Worm (Caenorhabditis elegans): ENCODE data around the gene C47A4.1.

Gene C47A4.1

DNA sequence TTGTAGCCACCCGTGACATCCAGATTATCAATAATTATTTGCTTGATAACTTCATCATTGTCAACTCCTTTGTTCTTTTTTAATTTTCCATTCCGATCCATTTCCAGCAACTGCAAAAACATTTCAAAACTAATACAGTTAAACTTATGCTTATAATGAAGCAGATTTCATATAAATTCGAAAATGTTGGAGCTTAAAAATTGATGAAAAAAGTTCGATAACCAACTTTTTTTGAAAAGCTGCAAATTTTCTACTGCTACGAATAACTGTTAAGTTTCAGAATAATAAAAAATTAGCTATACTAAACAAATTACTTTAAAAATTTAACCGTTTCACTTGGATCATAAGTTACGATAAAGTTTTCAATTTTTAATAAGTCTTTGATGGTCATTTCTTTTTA lies at the start of gene C47A4.1:
TSS of gene C47A4.1 (minus strand) at position 101 of the 400 bp plus-strand sequence.
- no peak for TF ChIP-seq sea-1 (GFP tag; conservative IDR thresholded peaks at IDR 0.05)
- no peak for TF ChIP-seq ama-1 (optimal IDR thresholded peaks at IDR 0.05)
- TF ChIP-seq hmbx-1 (tag; optimal IDR thresholded peaks at IDR 0.05) = no peak
- TF ChIP-seq flt-1 (GFP tag; IDR thresholded peaks at IDR 0.05) = no peak
- no peak for TF ChIP-seq tra-4 (tag; optimal IDR thresholded peaks at IDR 0.05)
- TF ChIP-seq ceh-13 (GFP tag; optimal IDR thresholded peaks at IDR 0.05) = no peak
- no peak for TF ChIP-seq tbx-11 (GFP tag; IDR thresholded peaks at IDR 0.05)
- no peak for TF ChIP-seq tbx-37 (GFP tag; conservative IDR thresholded peaks at IDR 0.05)
- TF ChIP-seq F13C5.2 (tag; optimal IDR thresholded peaks at IDR 0.05) = no peak
- TF ChIP-seq B0310.2 (tag; optimal IDR thresholded peaks at IDR 0.05) = no peak
- no peak for TF ChIP-seq ceh-36 (tag; optimal IDR thresholded peaks at IDR 0.05)
- no peak for TF ChIP-seq ets-7 (tag; optimal IDR thresholded peaks at IDR 0.05)
- no peak for TF ChIP-seq aly-1 (tag; optimal IDR thresholded peaks at IDR 0.05)
- no peak for TF ChIP-seq scrt-1 (GFP tag; IDR thresholded peaks at IDR 0.05)
- TF ChIP-seq hnd-1 (tag; optimal IDR thresholded peaks at IDR 0.05) = no peak
- TF ChIP-seq pes-1 (GFP tag; IDR thresholded peaks at IDR 0.05) = no peak

DNA sequence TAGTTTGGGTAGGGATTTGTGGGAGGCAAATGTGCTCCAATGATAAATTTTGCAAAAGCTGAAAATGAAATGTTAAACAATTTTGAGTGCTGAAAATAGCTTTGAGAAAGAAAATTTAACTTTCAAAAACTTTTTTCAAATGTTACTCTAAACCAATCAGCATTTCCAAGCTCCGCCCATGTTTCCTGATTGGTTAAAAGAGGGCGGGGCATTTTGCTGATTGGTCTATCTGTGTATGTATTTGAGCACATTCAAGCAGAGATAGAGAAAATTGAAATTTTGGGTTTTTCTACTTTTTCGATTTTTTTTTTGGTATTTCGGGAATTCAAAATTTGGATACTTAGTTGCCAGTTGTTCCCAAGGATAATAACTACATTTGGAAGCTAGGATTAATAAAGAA lies 48.5 kb upstream of the C47A4.1 start:
- TF ChIP-seq pes-1 (GFP tag; IDR thresholded peaks at IDR 0.05) (no peak), aly-1 (tag; optimal IDR thresholded peaks at IDR 0.05) (no peak)

DNA sequence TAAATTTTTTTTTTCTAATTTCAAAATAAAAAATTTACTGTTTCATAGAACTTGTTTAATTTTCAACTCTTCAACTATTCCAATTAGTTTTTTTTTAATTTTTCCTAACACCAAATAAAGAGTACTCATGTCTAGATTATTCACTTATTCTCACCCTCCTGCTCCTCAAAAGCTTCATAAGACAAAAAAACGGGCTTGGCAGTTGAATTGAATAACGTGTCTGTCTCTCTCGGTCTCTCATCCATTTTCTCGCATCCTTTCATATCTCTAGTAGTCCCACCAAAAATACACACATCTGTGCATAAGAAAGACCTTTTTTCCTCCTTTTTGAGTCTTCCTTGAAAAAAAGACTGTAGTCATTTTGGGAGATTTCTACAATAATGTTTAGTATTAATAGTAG lies 47.3 kb upstream of the C47A4.1 start:
- no peak for TF ChIP-seq ceh-13 (GFP tag; optimal IDR thresholded peaks at IDR 0.05)
- no peak for TF ChIP-seq ceh-36 (tag; optimal IDR thresholded peaks at IDR 0.05)
- no peak for TF ChIP-seq B0310.2 (tag; optimal IDR thresholded peaks at IDR 0.05)
- no peak for TF ChIP-seq pes-1 (GFP tag; IDR thresholded peaks at IDR 0.05)
- no peak for TF ChIP-seq scrt-1 (GFP tag; IDR thresholded peaks at IDR 0.05)
- TF ChIP-seq ama-1 (optimal IDR thresholded peaks at IDR 0.05) = no peak
- no peak for TF ChIP-seq tbx-11 (GFP tag; IDR thresholded peaks at IDR 0.05)
- TF ChIP-seq hmg-4 (GFP tag; optimal IDR thresholded peaks at IDR 0.05) = no peak
- TF ChIP-seq hmbx-1 (tag; optimal IDR thresholded peaks at IDR 0.05) = no peak
- no peak for TF ChIP-seq tra-4 (tag; optimal IDR thresholded peaks at IDR 0.05)
- no peak for TF ChIP-seq aly-1 (tag; optimal IDR thresholded peaks at IDR 0.05)
- no peak for TF ChIP-seq ets-7 (tag; optimal IDR thresholded peaks at IDR 0.05)
- no peak for TF ChIP-seq F13C5.2 (tag; optimal IDR thresholded peaks at IDR 0.05)
- no peak for TF ChIP-seq flt-1 (GFP tag; IDR thresholded peaks at IDR 0.05)
- no peak for TF ChIP-seq tbx-37 (GFP tag; conservative IDR thresholded peaks at IDR 0.05)
- TF ChIP-seq sea-1 (GFP tag; conservative IDR thresholded peaks at IDR 0.05) = no peak
- no peak for TF ChIP-seq hnd-1 (tag; optimal IDR thresholded peaks at IDR 0.05)

DNA sequence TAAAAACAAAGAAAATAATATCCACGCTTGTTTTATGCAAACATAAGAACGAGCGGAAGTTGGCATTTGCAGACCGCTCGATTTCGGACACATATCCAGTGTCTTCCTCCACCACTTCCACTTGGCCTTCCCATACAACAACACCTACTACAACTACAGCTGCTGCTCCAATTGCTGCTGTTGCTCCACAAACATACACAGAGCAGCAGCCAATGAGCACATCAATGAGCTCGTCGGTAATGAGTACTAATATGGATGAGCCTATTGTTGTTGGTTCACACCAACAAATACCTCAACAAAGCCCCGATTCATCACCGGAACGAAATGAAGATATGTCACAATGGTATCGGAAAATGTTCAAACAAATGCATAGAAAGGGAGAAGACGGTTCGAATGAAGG lies 39.4 kb upstream of the C47A4.1 start:
- no peak for TF ChIP-seq flt-1 (GFP tag; IDR thresholded peaks at IDR 0.05)
- TF ChIP-seq F13C5.2 (tag; optimal IDR thresholded peaks at IDR 0.05) = no peak
- TF ChIP-seq sea-1 (GFP tag; conservative IDR thresholded peaks at IDR 0.05) = no peak
- TF ChIP-seq tbx-37 (GFP tag; conservative IDR thresholded peaks at IDR 0.05) = no peak
- no peak for TF ChIP-seq hmg-4 (GFP tag; optimal IDR thresholded peaks at IDR 0.05)
- no peak for TF ChIP-seq ets-7 (tag; optimal IDR thresholded peaks at IDR 0.05)
- no peak for TF ChIP-seq ceh-36 (tag; optimal IDR thresholded peaks at IDR 0.05)

DNA sequence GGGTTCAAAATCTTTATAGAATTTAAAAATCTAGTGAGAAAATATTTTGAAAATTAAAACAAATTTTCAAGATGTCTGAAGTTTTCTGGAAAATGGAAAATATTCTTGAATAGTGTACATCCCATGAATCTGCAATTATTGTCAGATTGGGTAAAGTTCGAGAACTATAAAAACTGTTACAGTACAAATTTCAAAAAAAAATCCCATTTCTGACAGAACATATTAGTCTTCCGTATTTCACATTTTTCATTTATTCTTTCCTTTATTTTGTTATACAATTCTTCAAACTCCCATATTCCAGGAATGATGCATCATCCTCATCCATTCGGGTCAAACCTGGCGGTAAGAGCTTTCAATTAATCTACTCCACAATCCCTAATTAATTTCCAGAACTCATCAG lies 33.9 kb upstream of the C47A4.1 start, which contains the start of gene sorb-1:
TSS of gene sorb-1 (plus strand) at position 301 of the 400 bp plus-strand sequence.
- no peak for TF ChIP-seq tra-4 (tag; optimal IDR thresholded peaks at IDR 0.05)
- TF ChIP-seq F13C5.2 (tag; optimal IDR thresholded peaks at IDR 0.05) = no peak
- TF ChIP-seq ets-7 (tag; optimal IDR thresholded peaks at IDR 0.05) = no peak
- TF ChIP-seq sea-1 (GFP tag; conservative IDR thresholded peaks at IDR 0.05) = no peak
- TF ChIP-seq pes-1 (GFP tag; IDR thresholded peaks at IDR 0.05) = no peak
- no peak for TF ChIP-seq hmg-4 (GFP tag; optimal IDR thresholded peaks at IDR 0.05)
- TF ChIP-seq ama-1 (optimal IDR thresholded peaks at IDR 0.05) = no peak
- no peak for TF ChIP-seq hnd-1 (tag; optimal IDR thresholded peaks at IDR 0.05)
- TF ChIP-seq ceh-13 (GFP tag; optimal IDR thresholded peaks at IDR 0.05) = no peak
- no peak for TF ChIP-seq flt-1 (GFP tag; IDR thresholded peaks at IDR 0.05)

DNA sequence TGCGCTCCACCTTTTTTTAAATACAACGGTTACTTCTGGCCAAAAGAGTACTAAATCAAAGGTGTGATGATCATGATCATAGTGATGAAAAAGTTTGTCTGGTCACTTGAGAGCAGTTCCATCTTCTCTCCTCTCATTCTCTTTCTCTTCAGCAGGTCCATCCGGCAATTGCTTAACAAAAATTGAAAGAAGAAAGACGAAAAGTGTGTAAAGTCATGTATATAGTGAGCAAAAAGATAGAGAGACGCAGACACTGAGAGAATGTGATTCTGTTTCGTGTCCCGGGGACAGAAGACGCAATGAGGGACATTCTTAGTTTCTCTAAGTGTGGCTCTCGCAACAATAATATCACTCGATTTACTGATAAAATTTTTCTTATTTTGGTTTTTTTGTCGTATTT lies 32.6 kb upstream of the C47A4.1 start:
- TF ChIP-seq B0310.2 (tag; optimal IDR thresholded peaks at IDR 0.05) (no peak), scrt-1 (GFP tag; IDR thresholded peaks at IDR 0.05) (no peak), hmg-4 (GFP tag; optimal IDR thresholded peaks at IDR 0.05) (no peak), aly-1 (tag; optimal IDR thresholded peaks at IDR 0.05) (no peak), hmbx-1 (tag; optimal IDR thresholded peaks at IDR 0.05) (no peak), hnd-1 (tag; optimal IDR thresholded peaks at IDR 0.05) (no peak), tbx-37 (GFP tag; conservative IDR thresholded peaks at IDR 0.05) (no peak), flt-1 (GFP tag; IDR thresholded peaks at IDR 0.05) (no peak), F13C5.2 (tag; optimal IDR thresholded peaks at IDR 0.05) (no peak), pes-1 (GFP tag; IDR thresholded peaks at IDR 0.05) (no peak), tra-4 (tag; optimal IDR thresholded peaks at IDR 0.05) (no peak), tbx-11 (GFP tag; IDR thresholded peaks at IDR 0.05) (no peak), ceh-13 (GFP tag; optimal IDR thresholded peaks at IDR 0.05) (no peak), ama-1 (optimal IDR thresholded peaks at IDR 0.05) (no peak), ets-7 (tag; optimal IDR thresholded peaks at IDR 0.05) (no peak), ceh-36 (tag; optimal IDR thresholded peaks at IDR 0.05) (no peak), sea-1 (GFP tag; conservative IDR thresholded peaks at IDR 0.05) (no peak)

DNA sequence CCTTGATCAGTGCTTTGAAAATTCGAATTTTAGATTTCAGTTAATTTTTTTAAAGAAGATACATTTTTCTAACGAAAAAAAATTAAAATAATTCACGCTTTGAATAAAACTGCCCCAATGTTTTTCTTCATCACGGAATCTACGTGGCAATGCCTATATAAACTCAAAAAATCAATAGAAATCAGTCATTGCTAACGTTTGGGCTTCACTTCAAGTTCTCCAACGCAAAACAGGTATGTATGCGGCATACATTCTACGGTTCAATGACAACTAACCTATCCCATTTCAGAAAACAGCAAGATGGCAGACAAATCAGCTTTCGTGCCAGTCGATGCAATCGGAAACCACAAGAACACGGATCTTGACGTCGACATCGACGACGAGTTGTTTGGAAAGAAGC lies 29.2 kb upstream of the C47A4.1 start, which contains the start of gene C47A4.5:
TSS of gene C47A4.5 (plus strand) at position 301 of the 400 bp plus-strand sequence.
- TF ChIP-seq hmbx-1 (tag; optimal IDR thresholded peaks at IDR 0.05) (no peak), aly-1 (tag; optimal IDR thresholded peaks at IDR 0.05) (no peak), ets-7 (tag; optimal IDR thresholded peaks at IDR 0.05) (no peak)

DNA sequence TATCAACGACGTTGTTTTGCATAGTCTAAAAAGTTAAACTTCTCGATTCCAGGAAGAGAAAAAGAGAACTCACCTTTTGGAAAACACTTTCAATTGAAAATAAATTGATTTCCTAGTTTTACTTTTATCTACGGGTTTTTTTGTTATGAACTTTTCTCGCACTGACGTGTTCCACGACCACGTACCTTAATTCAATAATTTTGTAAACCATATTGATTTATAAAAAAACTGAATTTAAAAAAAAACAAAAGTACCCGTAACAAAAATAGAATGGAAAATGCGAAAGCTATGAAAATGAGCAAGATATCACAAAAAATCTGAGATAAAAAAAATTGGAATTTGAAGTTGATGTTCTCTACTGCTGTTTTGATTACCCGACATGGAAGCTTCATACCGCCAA lies 26.1 kb upstream of the C47A4.1 start, which contains the start of gene C47A4.3:
TSS of gene C47A4.3 (minus strand) at position 101 of the 400 bp plus-strand sequence.
- TF ChIP-seq aly-1 (tag; optimal IDR thresholded peaks at IDR 0.05) = no peak
- TF ChIP-seq flt-1 (GFP tag; IDR thresholded peaks at IDR 0.05) = no peak
- TF ChIP-seq tbx-37 (GFP tag; conservative IDR thresholded peaks at IDR 0.05) = no peak
